Fruit fly (Drosophila melanogaster) whole organism, wandering third instar larva: ENCODE measurements around the gene CG33093.

ENCODE experiments used
- Dfd ChIP-seq: fragments of >200 bp; optimal IDR thresholded peaks from 2 replicates; lab custom pipeline; 2017; ENCODE audit warnings: missing biosample characterization, missing genetic modification characterization
- Dif ChIP-seq: fragments of 200-275, 200-300 bp; sonication (Bioruptor generic); optimal IDR thresholded peaks from 2 replicates; lab custom pipeline; 2018; ENCODE audit warnings: missing biosample characterization, missing genetic modification characterization; ENCODE audit not compliant: partially characterized antibody
- Hr78 ChIP-seq: fragments of >200 bp; optimal IDR thresholded peaks from 2 replicates; lab custom pipeline; 2017; ENCODE audit warnings: missing biosample characterization, missing genetic modification characterization
- Sp1 ChIP-seq: fragments of 200-800 bp; sonication (Bioruptor generic); optimal IDR thresholded peaks from 3 replicates; lab custom pipeline; 2019; ENCODE audit warnings: missing biosample characterization, mild to moderate bottlenecking, missing genetic modification characterization, moderate library complexity
- Vsx2 ChIP-seq: fragments of 200-300, 225-300 bp; sonication (Bioruptor generic); optimal IDR thresholded peaks from 2 replicates; lab custom pipeline; 2018; ENCODE audit warnings: missing biosample characterization, missing genetic modification characterization; ENCODE audit not compliant: partially characterized antibody
- brk ChIP-seq: fragments of 200-800 bp; sonication (Bioruptor generic); optimal IDR thresholded peaks from 2 replicates; lab custom pipeline; 2016; ENCODE audit warnings: missing biosample characterization, mild to moderate bottlenecking, missing genetic modification characterization
- lola ChIP-seq: fragments of >200 bp; optimal IDR thresholded peaks from 2 replicates; lab custom pipeline; 2017; ENCODE audit warnings: missing biosample characterization, missing genetic modification characterization
- sv ChIP-seq: fragments of 200-800 bp; sonication (Bioruptor generic); optimal IDR thresholded peaks from 3 replicates; lab custom pipeline; 2016; ENCODE audit warnings: missing biosample characterization, missing genetic modification characterization
- usp ChIP-seq: fragments of >200 bp; optimal IDR thresholded peaks from 2 replicates; lab custom pipeline; 2017; ENCODE audit warnings: missing biosample characterization, missing genetic modification characterization

- TF ChIP-seq Sp1 (no peak), lola (GFP tag; lab: Kevin White, UChicago) (no peak), Dfd (GFP tag; lab: Kevin White, UChicago) (no peak), usp (no peak), Vsx2 (no peak), brk (GFP tag; lab: Kevin White, UChicago) (no peak), sv (GFP tag; lab: Kevin White, UChicago) (no peak), Dif (GFP tag; lab: Kevin White, UChicago) (no peak), Hr78 (GFP tag; lab: Kevin White, UChicago) (no peak)
These were observed 42.9 kb downstream of the CG33093 start, which contains the start of gene CG5376 for dm6 chr3R:22488855-22489254.
